Worm (Caenorhabditis elegans): ENCODE results near the gene Y45G12B.3.

DNA sequence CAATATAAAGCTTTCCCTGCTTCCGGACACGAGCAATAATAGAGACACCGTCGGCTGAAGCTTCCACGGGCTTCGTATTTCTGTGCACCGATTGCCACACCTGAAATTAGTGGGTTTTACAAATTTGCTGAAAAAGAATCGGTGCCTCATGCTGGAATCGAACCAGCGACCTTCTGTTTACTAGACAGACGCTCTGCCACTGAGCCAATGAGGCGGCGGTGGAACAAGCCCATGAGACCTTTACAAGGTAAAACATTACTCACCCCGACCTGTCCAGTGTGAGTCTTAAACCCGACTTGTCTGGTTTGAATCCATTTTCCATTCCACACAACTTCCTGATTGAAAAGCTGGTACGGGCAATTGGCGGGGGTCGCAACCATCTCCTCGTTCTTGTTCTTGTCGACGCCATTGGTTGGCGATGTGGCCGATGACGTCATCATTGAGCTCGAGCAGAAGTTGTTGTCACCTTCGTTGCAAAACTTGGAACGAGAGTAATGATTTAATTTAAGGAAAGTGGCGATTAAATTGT, 31.5 kb downstream of the Y45G12B.3 start, which contains the start of gene ndx-2:
- TF ChIP-seq lsy-2 (tag; optimal IDR thresholded peaks at IDR 0.05) (no peak), unc-62 (GFP tag; optimal IDR thresholded peaks at IDR 0.05) (no peak), unc-55 (GFP tag; optimal IDR thresholded peaks at IDR 0.05) (no peak), nhr-12 (tag; optimal IDR thresholded peaks at IDR 0.05) (no peak), mdl-1 (tag; optimal IDR thresholded peaks at IDR 0.05) (no peak), lin-13 (GFP tag; optimal IDR thresholded peaks at IDR 0.05) (no peak), ceh-82 (tag; optimal IDR thresholded peaks at IDR 0.05) (no peak), nhr-6 (tag; optimal IDR thresholded peaks at IDR 0.05) (no peak), fos-1 (tag; optimal IDR thresholded peaks at IDR 0.05) (peak; percentile 14), egl-27 (tag; optimal IDR thresholded peaks at IDR 0.05) (no peak), aly-2 (tag; optimal IDR thresholded peaks at IDR 0.05) (no peak), mbf-1 (tag; optimal IDR thresholded peaks at IDR 0.05) (no peak)
